Worm (Caenorhabditis elegans): Measurements from ENCODE around the gene srg-13.

Gene srg-13

ce11 chrIII:4720620-4721227 is 48.7 kb downstream of the srg-13 start, which contains the start of gene emb-5 (continued):
- TF ChIP-seq hlh-30 (tag; optimal IDR thresholded peaks at IDR 0.05; ENCODE audit: insufficient read depth) = no peak
- TF ChIP-seq duxl-1 (tag; optimal IDR thresholded peaks at IDR 0.05; ENCODE audit: poor library complexity) = no peak
- TF ChIP-seq Y48G9A.11 (GFP tag; IDR thresholded peaks at IDR 0.05) = no peak
- TF ChIP-seq ceh-62 (tag; optimal IDR thresholded peaks at IDR 0.05) = no peak
- TF ChIP-seq ctbp-1 (GFP tag; IDR thresholded peaks at IDR 0.05) = no peak
- TF ChIP-seq attf-4 (tag; optimal IDR thresholded peaks at IDR 0.05) = no peak
- 0 out of 2 replicates have a peak, but pooled peaks have one; percentile 28 for TF ChIP-seq T26A8.4 (GFP tag; IDR thresholded peaks at IDR 0.05)
- no peak for TF ChIP-seq lim-7 (GFP tag; IDR thresholded peaks at IDR 0.05)
- no peak for TF ChIP-seq daf-16 (GFP tag; optimal IDR thresholded peaks at IDR 0.05)
- TF ChIP-seq daf-16 (tag; optimal IDR thresholded peaks at IDR 0.05) = peak; percentile 10
- TF ChIP-seq nhr-11 (tag; optimal IDR thresholded peaks at IDR 0.05) = no peak
- peak; percentile 27 for TF ChIP-seq nhr-28 (tag; optimal IDR thresholded peaks at IDR 0.05)
- no peak; the same call in none of the 2 replicates for TF ChIP-seq hmg-1.1 (GFP tag; IDR thresholded peaks at IDR 0.05)
- no peak for TF ChIP-seq ceh-32 (tag; optimal IDR thresholded peaks at IDR 0.05; ENCODE audit: poor library complexity)
- TF ChIP-seq lin-1 (GFP tag; IDR thresholded peaks at IDR 0.05) = no peak
- TF ChIP-seq mes-2 (tag; optimal IDR thresholded peaks at IDR 0.05; ENCODE audit: poor library complexity, severe bottlenecking) = peak; percentile 74
- no peak for TF ChIP-seq F44E2.7 (GFP tag; IDR thresholded peaks at IDR 0.05)
- TF ChIP-seq jun-1 (tag; optimal IDR thresholded peaks at IDR 0.05) = no peak
- no peak for TF ChIP-seq fkh-10 (GFP tag; optimal IDR thresholded peaks at IDR 0.05)
- no peak for TF ChIP-seq hlh-11 (tag; optimal IDR thresholded peaks at IDR 0.05)
- no peak for TF ChIP-seq nhr-77 (tag; optimal IDR thresholded peaks at IDR 0.05)
- no peak for TF ChIP-seq nhr-76 (tag; optimal IDR thresholded peaks at IDR 0.05)
- TF ChIP-seq lin-15B (tag; optimal IDR thresholded peaks at IDR 0.05) = no peak
- TF ChIP-seq lin-39 (tag; optimal IDR thresholded peaks at IDR 0.05) = no peak
- TF ChIP-seq dmd-8 (GFP tag; IDR thresholded peaks at IDR 0.05) = no peak

- 0 out of 2 replicates have a peak, but pooled peaks have one; percentile 48 for TF ChIP-seq dmd-8 (GFP tag; IDR thresholded peaks at IDR 0.05)
- no peak for TF ChIP-seq nhr-25 (tag; optimal IDR thresholded peaks at IDR 0.05; ENCODE audit: borderline replicate concordance, insufficient read depth)
- peak in 1 of 2 experiments; percentile 30 for TF ChIP-seq unc-62 (GFP tag; optimal IDR thresholded peaks at IDR 0.05 in 1 of 2)
- no peak for TF ChIP-seq unc-62 (tag; optimal IDR thresholded peaks at IDR 0.05)
- no peak for TF ChIP-seq daf-12 (tag; optimal IDR thresholded peaks at IDR 0.05)
- TF ChIP-seq cey-2 (tag; optimal IDR thresholded peaks at IDR 0.05; ENCODE audit: borderline replicate concordance, insufficient read depth) = no peak
- no peak for TF ChIP-seq dmd-9 (GFP tag; IDR thresholded peaks at IDR 0.05)
- no peak for TF ChIP-seq skn-1 (tag; optimal IDR thresholded peaks at IDR 0.05)
- TF ChIP-seq nhr-11 (tag; optimal IDR thresholded peaks at IDR 0.05) = peak; percentile 79
- TF ChIP-seq T20F7.1 (GFP tag; optimal IDR thresholded peaks at IDR 0.05) = no peak
- no peak for TF ChIP-seq ceh-28 (tag; optimal IDR thresholded peaks at IDR 0.05)
- no peak for TF ChIP-seq nhr-111 (GFP tag; optimal IDR thresholded peaks at IDR 0.05)
- TF ChIP-seq madf-9 (GFP tag; conservative IDR thresholded peaks at IDR 0.05) = no peak
- no peak for TF ChIP-seq nhr-42 (GFP tag; IDR thresholded peaks at IDR 0.05)
- no peak for TF ChIP-seq D1046.2 (GFP tag; IDR thresholded peaks at IDR 0.05)
- TF ChIP-seq F49E8.2 (tag; optimal IDR thresholded peaks at IDR 0.05; ENCODE audit: borderline replicate concordance) = no peak
- TF ChIP-seq ztf-7 (tag; optimal IDR thresholded peaks at IDR 0.05) = no peak
- TF ChIP-seq spr-3 (GFP tag; optimal IDR thresholded peaks at IDR 0.05) = no peak
- peak; percentile 76 for TF ChIP-seq rbr-2 (tag; optimal IDR thresholded peaks at IDR 0.05)
- TF ChIP-seq saeg-2 (GFP tag; IDR thresholded peaks at IDR 0.05) = no peak
- peak; percentile 83 for TF ChIP-seq fkh-10 (GFP tag; optimal IDR thresholded peaks at IDR 0.05)
- TF ChIP-seq hmg-1.1 (GFP tag; IDR thresholded peaks at IDR 0.05) = peak; percentile 79
- no peak for TF ChIP-seq T26A8.4 (GFP tag; IDR thresholded peaks at IDR 0.05)
- TF ChIP-seq mep-1 (tag; optimal IDR thresholded peaks at IDR 0.05) = peak; percentile 74
- no peak for TF ChIP-seq ceh-20 (GFP tag; IDR thresholded peaks at IDR 0.05)
- no peak for TF ChIP-seq Y105C5A.15 (GFP tag; IDR thresholded peaks at IDR 0.05)
- TF ChIP-seq aha-1 (tag) = peak; percentile 95
- no peak for TF ChIP-seq lin-39 (tag; optimal IDR thresholded peaks at IDR 0.05)
- peak; percentile 61 for TF ChIP-seq set-16 (GFP tag; IDR thresholded peaks at IDR 0.05)
- TF ChIP-seq lin-29 (GFP tag; IDR thresholded peaks at IDR 0.05) = no peak
- no peak for TF ChIP-seq lir-3 (tag; optimal IDR thresholded peaks at IDR 0.05)
Measured at ce11 chrIII:4721750-4722149, 49.7 kb downstream of the srg-13 start, which contains the start of gene acy-1. TSS of gene acy-1 (plus strand) at chrIII:4722095.

Measured in whole organism, L4 larva.